Worm (Caenorhabditis elegans): ENCODE results near the gene C27B7.6.

DNA sequence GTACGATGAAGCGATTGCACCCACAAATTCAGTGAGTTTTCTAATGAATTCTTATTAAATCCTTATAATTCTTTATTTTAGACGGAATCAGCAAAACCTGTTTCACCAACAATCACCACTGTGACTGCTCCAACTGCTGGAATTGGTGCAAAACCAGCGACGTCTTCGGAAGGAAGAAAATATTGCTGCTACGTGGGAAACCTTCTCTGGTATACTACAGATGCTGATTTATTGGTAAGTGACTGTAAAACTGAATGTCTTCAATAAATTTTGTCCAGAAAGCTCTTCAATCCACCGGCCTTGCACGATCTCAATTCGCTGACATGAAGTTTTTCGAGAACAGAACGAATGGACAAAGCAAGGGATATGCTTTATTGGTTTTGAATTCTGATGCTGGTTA, 20.4 kb upstream of the C27B7.6 start:
- TF ChIP-seq elt-1 (tag; optimal IDR thresholded peaks at IDR 0.05) (no peak), unc-55 (GFP tag; optimal IDR thresholded peaks at IDR 0.05) (no peak), C34F6.9 (tag; optimal IDR thresholded peaks at IDR 0.05) (no peak), ztf-4 (tag; optimal IDR thresholded peaks at IDR 0.05) (no peak), elt-3 (tag; optimal IDR thresholded peaks at IDR 0.05) (no peak), mdl-1 (tag; optimal IDR thresholded peaks at IDR 0.05) (no peak)
